Fruit fly (Drosophila melanogaster): ENCODE results near the gene CG42852.

- TF ChIP-seq h (optimal IDR thresholded peaks at IDR 0.05), result no peak
- no peak for TF ChIP-seq insv (optimal IDR thresholded peaks at IDR 0.05)
- no peak for TF ChIP-seq Sin3A (optimal IDR thresholded peaks at IDR 0.05)
- TF ChIP-seq psq (optimal IDR thresholded peaks at IDR 0.05), result no peak
- TF ChIP-seq Myc (optimal IDR thresholded peaks at IDR 0.05), result no peak
Observed at dm6 chr3L:16801499-16802452, 46.5 kb downstream of the CG42852 start.

All from Kc167 (cell line).